Fruit fly (Drosophila melanogaster) whole organism, larva: ENCODE measurements around the gene Acsx3.

Experiments used
- noc ChIP-seq: fragments of 200-800 bp; sonication (Bioruptor generic); optimal IDR thresholded peaks from 3 replicates; lab custom pipeline; 2019; ENCODE audit warnings: missing biosample characterization, mild to moderate bottlenecking, missing genetic modification characterization, moderate library complexity

Gene Acsx3

DNA sequence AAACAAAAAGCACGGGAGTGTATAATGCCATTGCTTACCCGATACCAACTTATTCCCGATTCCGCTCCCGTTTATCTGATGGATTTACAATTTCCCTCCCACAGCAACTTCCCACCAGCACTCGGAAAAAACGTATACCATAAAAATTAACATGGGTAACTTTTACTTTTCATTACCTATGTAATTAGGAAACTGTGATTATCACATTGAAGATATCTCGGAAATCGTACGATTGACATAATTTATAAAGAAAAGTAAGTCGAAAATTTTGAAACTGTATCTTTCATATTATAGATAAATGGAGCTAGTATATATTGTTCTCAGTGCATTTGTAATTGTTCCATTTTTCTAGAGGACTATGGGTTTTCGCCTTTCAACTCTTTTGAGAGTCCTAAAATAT lies 20.7 kb downstream of the Acsx3 start:
- TF ChIP-seq noc (tag; lab: Kevin White, UChicago), result no peak

- TF ChIP-seq noc (tag; lab: Kevin White, UChicago), result no peak
Observed at dm6 chr3R:19802508-19802907, 21.5 kb downstream of the Acsx3 start.

- no peak for TF ChIP-seq noc (tag; lab: Kevin White, UChicago)
Observed at dm6 chr3R:19803539-19803938, 22.5 kb downstream of the Acsx3 start.

DNA sequence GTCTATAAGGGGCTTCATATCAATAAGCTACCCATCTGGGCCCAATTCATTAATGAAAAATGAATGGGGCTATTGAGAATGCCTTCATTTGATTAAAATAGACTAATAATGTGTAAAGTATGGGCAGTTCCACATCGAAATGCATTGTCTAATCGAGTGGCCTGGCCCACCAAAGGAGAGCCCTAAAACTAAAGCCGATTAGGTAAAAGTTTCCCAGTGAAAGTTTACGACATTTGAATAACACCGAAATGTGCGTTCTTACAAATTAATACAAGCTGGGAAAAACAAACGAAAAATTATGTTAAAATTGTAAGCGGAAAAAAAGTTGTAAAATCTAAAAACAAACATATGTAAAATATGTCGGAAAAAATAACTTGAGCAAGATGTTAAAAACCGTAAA lies 23.9 kb downstream of the Acsx3 start:
- no peak for TF ChIP-seq noc (tag; lab: Kevin White, UChicago)

DNA sequence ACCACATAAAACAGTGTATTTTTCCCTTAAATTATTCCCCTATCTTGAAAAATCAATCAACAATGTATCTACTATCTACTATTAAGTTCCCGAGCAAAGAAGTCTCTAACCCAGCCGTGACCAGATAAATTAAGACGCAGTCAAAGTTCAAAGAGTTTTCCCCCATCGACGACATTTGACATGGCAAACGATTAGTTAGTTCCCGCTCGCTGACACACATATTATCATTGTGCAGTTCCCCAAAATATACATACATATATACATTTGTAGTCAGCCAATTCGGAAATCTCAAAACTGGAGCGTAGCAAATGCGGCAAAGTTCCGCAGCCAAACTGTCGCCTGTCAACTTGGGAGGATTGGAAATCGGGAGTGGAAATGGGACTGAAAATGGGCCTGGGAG lies 26.1 kb downstream of the Acsx3 start:
- no peak for TF ChIP-seq noc (tag; lab: Kevin White, UChicago)

dm6 chr3R:19807745-19808429 lies 26.8 kb downstream of the Acsx3 start:
- no peak for TF ChIP-seq noc (tag; lab: Kevin White, UChicago)

DNA sequence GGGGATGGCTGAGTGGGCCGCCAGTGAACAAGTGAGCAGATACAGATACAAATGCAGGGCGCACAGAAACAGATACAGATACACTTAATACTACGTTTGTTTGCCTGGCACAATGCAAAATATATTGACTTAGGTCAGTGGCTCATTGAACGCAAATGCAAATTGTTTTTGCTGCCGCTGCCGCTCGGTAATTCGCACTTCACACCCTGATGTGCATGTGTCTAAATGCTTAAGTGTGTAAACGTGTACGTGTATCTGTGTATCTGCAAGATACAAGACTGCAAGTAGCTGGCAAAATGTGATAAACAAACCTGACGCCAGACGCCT lies 27.3 kb downstream of the Acsx3 start:
- no peak for TF ChIP-seq noc (tag; lab: Kevin White, UChicago)

DNA sequence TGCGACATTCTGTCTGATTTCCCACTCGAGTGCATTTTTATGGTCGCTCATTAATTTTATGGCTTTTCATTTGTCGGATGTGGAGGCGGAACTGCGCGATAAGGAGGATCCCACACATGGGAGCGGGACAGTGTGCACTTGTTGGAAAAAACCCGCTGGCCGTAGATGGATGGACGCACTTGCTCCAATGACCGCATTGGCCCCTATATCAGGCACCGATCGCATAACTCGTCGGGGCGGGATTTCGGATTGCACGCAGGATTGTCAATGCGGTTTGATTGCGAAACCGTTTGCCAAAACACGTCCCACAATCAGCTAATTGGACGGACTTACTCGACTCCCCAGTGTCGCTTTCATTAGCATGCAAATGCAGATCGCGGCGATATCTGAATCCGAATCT lies 30.5 kb downstream of the Acsx3 start:
- no peak for TF ChIP-seq noc (tag; lab: Kevin White, UChicago)

- no peak for TF ChIP-seq noc (tag; lab: Kevin White, UChicago)
Observed at dm6 chr3R:19812472-19812871, 31.4 kb downstream of the Acsx3 start.

DNA sequence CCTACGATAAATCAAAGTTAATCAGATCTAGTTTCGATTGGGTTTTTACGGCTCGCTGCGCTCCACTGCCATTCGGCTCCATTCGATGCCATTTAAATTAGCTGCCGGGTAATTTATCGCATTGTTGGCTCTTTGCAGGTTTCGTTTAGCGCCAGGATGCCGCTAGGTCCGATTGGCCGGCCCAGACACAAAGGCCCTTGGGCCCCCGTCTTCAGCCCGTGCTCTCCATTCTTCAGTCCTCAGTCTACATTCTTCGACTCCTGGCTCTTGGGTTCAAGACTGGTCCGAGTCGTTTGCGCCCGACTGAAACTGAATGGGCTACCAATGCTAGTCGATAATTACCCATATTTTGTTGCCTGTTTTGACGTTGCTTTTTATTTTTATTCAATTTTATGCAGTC lies 32.2 kb downstream of the Acsx3 start:
- no peak for TF ChIP-seq noc (tag; lab: Kevin White, UChicago)

DNA sequence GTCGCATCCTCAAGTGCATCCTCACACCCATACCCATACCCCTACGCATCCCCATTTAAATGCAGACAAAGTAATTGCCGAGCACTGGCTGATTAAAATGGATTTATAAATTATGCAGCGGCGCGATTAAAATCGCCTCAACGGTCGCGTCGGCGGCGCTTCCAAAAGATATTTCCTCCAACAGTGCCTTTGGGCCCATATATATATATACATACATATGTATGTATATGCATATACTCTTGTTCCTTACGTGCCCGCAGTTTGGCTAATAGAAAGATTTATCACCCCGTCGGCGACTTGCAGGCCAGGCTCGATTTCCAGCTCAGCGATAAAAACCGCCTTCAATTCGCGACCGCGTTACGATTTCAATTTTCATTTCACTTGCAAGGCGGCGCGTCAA lies 35.7 kb downstream of the Acsx3 start:
- no peak for TF ChIP-seq noc (tag; lab: Kevin White, UChicago)

DNA sequence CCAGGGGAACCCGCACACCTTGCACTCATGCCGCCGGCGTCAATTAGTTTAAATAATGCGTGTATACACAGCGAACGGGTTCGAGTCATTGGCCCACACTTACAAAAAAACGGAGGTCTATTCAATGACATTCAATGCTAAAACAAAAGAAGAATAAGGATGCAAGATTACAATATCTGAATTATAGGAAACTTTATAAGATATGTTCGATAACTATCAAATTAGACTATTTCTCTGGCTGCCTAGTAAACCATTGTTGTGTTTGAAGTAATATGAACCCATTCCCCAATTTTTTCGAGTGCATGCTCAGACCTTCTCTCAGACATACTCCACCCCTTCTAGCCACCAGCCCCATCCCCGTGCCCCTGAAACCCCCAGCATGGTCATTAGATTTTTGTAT lies 39.9 kb downstream of the Acsx3 start:
- no peak for TF ChIP-seq noc (tag; lab: Kevin White, UChicago)

DNA sequence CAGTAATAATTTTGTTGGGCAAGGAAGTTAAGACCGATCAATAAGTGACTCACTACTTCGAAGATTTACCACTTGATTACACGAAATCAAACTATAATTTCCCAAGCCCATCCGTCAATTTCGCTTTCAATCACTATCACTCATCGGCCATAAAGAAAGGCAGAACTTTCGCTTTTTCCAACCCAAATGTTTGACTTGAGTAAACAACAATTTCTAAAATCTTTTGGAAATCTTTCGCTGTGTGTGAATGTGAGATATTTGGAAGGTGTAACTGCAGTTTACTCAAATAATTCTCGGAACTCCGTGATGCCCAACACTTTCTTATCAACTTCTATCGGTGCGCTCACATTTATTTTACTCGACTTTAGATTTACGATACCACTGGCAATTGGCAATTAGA lies 41.1 kb downstream of the Acsx3 start:
- no peak for TF ChIP-seq noc (tag; lab: Kevin White, UChicago)

DNA sequence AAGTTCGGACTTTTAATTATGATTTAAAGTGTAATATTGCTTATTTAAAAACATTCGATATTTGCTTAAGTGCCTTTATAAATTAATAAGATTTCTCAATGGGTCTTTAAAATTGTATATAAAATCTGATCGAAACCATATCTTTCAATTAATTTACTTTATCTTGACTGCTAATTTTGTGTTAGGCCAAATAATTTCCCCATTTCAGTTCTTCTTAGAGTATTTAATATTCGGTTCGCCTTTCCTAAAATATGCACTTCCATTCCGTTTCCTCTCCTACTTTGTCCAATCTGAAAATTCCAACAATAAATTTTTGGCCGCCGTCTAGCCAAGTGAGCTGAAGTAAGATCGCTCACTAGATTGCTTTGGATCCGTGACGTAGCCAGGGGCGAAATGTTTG lies 43.4 kb downstream of the Acsx3 start:
- TF ChIP-seq noc (tag; lab: Kevin White, UChicago), result no peak

DNA sequence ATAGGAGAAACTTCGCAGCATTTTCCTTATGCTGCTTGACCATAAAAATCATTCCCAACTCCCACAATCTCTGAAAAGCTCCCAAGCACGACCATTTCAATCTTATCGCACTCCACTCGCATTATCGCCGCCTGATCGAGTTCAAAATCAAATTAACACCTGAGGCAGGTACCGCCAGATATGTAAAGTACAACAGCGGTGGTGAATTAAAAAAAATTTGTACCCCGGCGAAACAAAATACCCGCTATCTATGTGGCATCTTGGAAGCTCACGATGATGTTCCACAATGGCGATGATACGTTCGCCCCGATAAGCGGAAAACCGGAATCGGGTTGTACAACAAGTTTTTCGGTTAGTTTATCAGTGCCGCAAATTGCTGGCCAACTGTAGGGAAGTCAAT lies 45.3 kb downstream of the Acsx3 start:
- TF ChIP-seq noc (tag; lab: Kevin White, UChicago), result no peak

dm6 chr3R:19826806-19827328 lies 45.8 kb downstream of the Acsx3 start:
- no peak for TF ChIP-seq noc (tag; lab: Kevin White, UChicago)

- peak; percentile 68 for TF ChIP-seq noc (tag; lab: Kevin White, UChicago)
Observed at dm6 chr3R:19830973-19831372, 49.9 kb downstream of the Acsx3 start.
